Worm (Caenorhabditis elegans): ENCODE measurements around the gene F13H10.6.

F13H10.6 gene

ce11 chrIV:11006868-11007267 is 2.2 kb upstream of the F13H10.6 start:
- no peak for TF ChIP-seq unc-62 (GFP tag; optimal IDR thresholded peaks at IDR 0.05)

DNA sequence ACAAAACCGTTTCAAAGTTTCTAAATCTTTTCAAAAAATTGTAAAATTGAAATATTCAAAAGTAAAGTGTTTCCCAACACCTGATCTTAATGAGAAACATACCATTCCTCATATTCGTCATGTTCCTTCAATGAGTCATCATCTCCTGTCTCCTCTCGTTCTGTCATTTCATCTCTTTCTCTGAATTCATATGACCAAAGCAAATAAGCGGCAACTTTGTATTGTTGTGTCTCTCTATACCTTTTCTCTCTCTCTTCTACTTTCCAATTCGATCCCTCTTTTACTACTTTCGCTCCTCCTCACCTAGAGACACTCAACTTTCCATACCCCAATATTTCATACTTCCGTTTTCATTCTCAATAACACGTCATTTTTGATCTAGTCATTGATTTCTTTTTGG is 841 bp upstream of the F13H10.6 start:
- TF ChIP-seq unc-62 (GFP tag; optimal IDR thresholded peaks at IDR 0.05), result no peak

- TF ChIP-seq unc-62 (GFP tag; optimal IDR thresholded peaks at IDR 0.05), result no peak
These were observed 832 bp downstream of the F13H10.6 start for ce11 chrIV:11009928-11010327.

DNA sequence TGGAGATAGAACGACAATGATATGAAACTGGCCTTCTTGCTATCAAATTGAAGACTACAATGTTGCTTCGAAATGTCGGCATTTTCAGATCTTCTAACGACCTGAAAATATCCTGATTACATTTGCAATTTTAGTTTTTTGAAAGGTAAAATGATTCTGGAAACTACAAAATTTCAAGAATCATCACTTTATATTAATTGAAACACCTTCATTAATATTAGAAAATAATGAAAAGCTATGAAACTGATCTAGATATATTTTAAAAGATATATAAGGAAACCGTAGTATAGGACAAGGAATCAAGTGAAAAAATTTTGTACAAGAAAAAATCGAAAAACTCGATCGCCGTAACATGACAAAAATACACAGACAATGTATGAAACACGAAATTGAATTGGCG is 2.8 kb downstream of the F13H10.6 start, which contains the start of gene ndx-9:
Gene ndx-9, minus strand, starts transcription at position 101 of the 400 bp plus-strand sequence.
- no peak for TF ChIP-seq unc-62 (GFP tag; optimal IDR thresholded peaks at IDR 0.05)

DNA sequence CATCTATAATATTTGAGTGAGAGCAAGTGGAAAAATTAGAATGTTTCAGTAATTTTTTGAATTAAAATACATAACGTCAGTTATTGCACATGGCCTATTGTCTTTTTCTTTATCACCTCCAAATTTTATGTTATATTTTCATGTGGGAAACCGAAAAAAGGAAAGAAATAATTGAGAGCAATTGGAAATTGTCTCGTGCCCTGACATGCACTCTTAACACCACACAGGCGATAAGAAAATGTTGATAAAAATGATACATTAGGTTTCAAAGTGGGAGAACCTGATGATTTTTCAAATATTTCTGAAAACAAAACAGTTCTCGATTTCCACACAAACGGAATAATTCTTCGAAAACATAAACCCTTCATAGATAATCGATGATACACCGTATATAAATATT is 6.8 kb downstream of the F13H10.6 start, which contains the start of gene F13H10.3:
Gene F13H10.3, minus strand, starts transcription at position 73 of the 400 bp plus-strand sequence.
- TF ChIP-seq unc-62 (GFP tag; optimal IDR thresholded peaks at IDR 0.05), result no peak

DNA sequence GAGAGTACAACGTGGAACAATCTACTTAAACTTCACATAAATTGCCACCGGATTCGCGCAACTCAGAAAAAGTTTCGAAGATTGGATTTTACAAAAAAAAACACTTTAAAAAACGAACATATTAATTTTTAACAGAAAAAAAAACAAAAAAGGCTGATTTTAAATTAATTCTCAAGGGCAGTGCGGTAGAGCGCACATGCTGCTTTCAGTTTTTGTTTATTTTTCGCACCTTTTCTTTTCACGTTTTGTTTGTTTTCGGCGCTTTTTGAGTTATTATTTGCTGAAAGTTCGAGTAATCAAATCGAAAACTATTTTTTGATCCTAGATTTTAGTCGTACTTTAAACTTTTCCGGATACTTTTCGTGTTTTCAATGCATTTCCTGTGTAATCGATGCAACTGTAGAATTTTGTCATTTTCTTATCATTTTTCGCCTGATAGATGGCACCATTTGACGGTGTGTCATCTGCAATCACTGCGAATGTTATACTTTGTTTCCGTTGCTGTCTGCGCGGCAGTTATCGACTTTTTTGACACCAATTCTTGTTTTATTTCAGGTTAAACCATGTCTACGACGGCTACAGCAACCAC is 11.0 kb downstream of the F13H10.6 start, which contains the start of gene F13H10.8:
Gene F13H10.8, plus strand, starts transcription at position 556 of the 589 bp plus-strand sequence.
- TF ChIP-seq unc-62 (GFP tag; optimal IDR thresholded peaks at IDR 0.05), result no peak

DNA sequence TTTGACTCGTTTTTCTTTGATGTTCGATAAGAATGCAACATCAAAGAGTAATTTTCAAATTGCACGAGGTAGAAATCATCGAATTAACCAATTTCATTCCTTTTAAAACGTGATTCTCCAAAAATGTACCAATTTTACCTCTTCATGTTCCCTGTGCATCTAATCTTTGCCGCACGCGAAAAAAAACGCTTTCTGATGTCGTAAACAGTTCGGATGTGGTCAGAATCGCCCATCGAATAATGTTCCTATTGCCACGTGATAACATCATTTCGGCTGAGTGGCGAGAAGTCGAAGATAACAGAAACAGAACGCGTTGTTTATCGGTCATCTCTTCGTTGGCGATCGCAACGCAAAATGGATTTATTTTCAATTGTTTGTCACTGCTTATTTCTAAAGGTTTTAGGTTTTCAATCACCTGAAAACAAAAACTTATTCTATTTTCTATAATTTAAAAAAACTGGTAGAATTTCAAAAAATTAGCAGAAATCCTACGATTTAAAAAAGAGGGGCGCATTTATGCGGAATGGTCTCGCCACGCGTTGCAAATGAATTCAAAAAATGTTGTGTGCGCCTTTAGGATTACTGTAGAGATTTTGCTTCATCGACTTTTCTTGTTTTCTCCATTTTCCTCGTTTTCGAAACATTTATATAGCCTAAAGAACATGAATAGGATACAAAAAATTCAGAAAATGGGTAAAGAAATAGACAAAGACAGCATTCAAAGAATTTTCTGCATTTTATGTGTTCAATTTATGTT is 12.6 kb downstream of the F13H10.6 start, which contains the start of gene mogs-1:
Gene mogs-1, minus strand, starts transcription at position 417 of the 757 bp plus-strand sequence.
- no peak for TF ChIP-seq unc-62 (GFP tag; optimal IDR thresholded peaks at IDR 0.05)

ce11 chrIV:11022303-11022702 is 13.2 kb downstream of the F13H10.6 start, which contains the start of gene alh-3:
Gene alh-3 (plus strand): TSS chrIV:11022603.
- TF ChIP-seq unc-62 (GFP tag; optimal IDR thresholded peaks at IDR 0.05), result no peak

- no peak for TF ChIP-seq unc-62 (GFP tag; optimal IDR thresholded peaks at IDR 0.05)
These were observed 16.8 kb downstream of the F13H10.6 start for ce11 chrIV:11025941-11026340.

ce11 chrIV:11026648-11027047 is 17.6 kb downstream of the F13H10.6 start:
- TF ChIP-seq unc-62 (GFP tag; optimal IDR thresholded peaks at IDR 0.05), result no peak

- no peak for TF ChIP-seq unc-62 (GFP tag; optimal IDR thresholded peaks at IDR 0.05)
These were observed 18.5 kb downstream of the F13H10.6 start for ce11 chrIV:11027560-11027959.

DNA sequence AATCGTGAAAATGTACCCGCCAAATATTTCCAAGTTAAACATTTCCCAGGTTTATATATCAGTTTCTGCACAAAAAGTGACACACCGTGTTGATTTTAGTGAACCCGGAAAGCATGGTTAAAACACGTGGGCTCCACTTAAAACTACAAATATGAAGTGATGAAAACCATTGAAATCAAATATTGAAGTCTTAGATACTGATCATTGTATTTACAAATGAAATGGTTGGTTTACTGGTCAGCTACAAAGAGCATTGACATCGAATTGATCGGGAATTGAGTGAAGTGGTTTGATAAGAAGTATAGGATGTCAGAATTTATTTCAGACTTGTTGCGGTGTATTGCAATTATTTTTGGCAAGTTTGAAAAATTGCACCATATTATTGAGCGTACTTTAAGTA is 20.3 kb downstream of the F13H10.6 start, which contains the start of gene hrg-5:
Gene hrg-5, minus strand, starts transcription at position 17 of the 400 bp plus-strand sequence.
- TF ChIP-seq unc-62 (GFP tag; optimal IDR thresholded peaks at IDR 0.05), result no peak

ce11 chrIV:11030117-11030516 is 21.0 kb downstream of the F13H10.6 start:
- no peak for TF ChIP-seq unc-62 (GFP tag; optimal IDR thresholded peaks at IDR 0.05)

DNA sequence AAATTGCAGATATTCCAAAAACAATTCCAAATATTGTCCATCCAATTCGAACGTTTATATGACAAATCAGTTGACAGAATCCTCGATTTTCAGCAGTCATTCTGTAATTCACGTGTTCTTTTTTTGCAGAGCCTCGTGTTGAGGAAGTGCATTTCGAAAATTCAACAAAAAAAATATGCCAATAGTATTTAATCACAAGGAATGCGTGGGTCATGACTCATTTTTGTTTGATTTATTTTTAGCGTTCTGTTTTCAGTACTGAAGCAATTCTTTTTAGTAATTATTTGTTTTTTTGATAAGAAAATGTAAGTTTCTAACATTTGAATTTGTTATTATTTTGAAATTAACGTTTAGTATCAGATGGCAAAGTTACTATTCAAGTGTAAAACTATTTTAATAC is 21.8 kb downstream of the F13H10.6 start, which contains the start of gene hrg-4:
Gene hrg-4, minus strand, starts transcription at position 101 of the 400 bp plus-strand sequence.
- TF ChIP-seq unc-62 (GFP tag; optimal IDR thresholded peaks at IDR 0.05), result no peak

- TF ChIP-seq unc-62 (GFP tag; optimal IDR thresholded peaks at IDR 0.05), result no peak
These were observed 22.5 kb downstream of the F13H10.6 start for ce11 chrIV:11031640-11032039.

- no peak for TF ChIP-seq unc-62 (GFP tag; optimal IDR thresholded peaks at IDR 0.05)
These were observed 23.2 kb downstream of the F13H10.6 start, which contains the start of gene hrg-6 for ce11 chrIV:11032288-11032687. Gene hrg-6 (plus strand): TSS chrIV:11032588.

ce11 chrIV:11036222-11036621 is 27.1 kb downstream of the F13H10.6 start, which contains the start of gene fkb-1:
Gene fkb-1 (plus strand): TSS chrIV:11036582.
- no peak for TF ChIP-seq unc-62 (GFP tag; optimal IDR thresholded peaks at IDR 0.05)
